Worm (Caenorhabditis elegans) whole organism, mixed stage, embryonic: ENCODE measurements around the gene ccep-135.
A peak's percentile ranks its signal among the peaks of the same experiment; 100 is the strongest.

Source experiments
- M03D4.4 ChIP-seq: sonication (generic microtip); optimal IDR thresholded peaks from 2 replicates; lab custom pipeline; 2017; ENCODE audit warnings: mild to moderate bottlenecking, missing genetic modification characterization, missing compliant biosample characterization
- bed-3 ChIP-seq: fragments of 200-800 bp; sonication (Bioruptor generic); optimal IDR thresholded peaks from 3 replicates; lab custom pipeline; 2018; ENCODE audit warnings: mild to moderate bottlenecking, missing genetic modification characterization, moderate library complexity, missing compliant biosample characterization
- blmp-1 ChIP-seq: fragments of 150-350 bp; optimal IDR thresholded peaks from 2 replicates; lab custom pipeline; 2014; ENCODE audit warnings: missing biosample characterization, missing genetic modification characterization
- ceh-39 ChIP-seq: fragments of 150-350 bp; optimal IDR thresholded peaks from 2 replicates; lab custom pipeline; 2014; ENCODE audit warnings: missing biosample characterization, missing genetic modification characterization
- ceh-43 ChIP-seq: fragments of 200-800 bp; sonication (Bioruptor generic); optimal IDR thresholded peaks from 2 replicates; lab custom pipeline; 2018; ENCODE audit warnings: mild to moderate bottlenecking, missing genetic modification characterization, moderate library complexity, missing compliant biosample characterization
- ceh-83 ChIP-seq: fragments of 200-800 bp; sonication (Bioruptor generic); optimal IDR thresholded peaks from 2 replicates; lab custom pipeline; 2018; ENCODE audit warnings: mild to moderate bottlenecking, missing genetic modification characterization, missing compliant biosample characterization
- ces-1 ChIP-seq: fragments of 150-350 bp; optimal IDR thresholded peaks from 2 replicates; lab custom pipeline; 2014; ENCODE audit warnings: missing biosample characterization, missing genetic modification reagents, missing genetic modification characterization
- cnd-1 ChIP-seq: fragments of 200-800 bp; sonication (Bioruptor generic); optimal IDR thresholded peaks from 2 replicates; lab custom pipeline; 2018; ENCODE audit warnings: mild to moderate bottlenecking, missing genetic modification characterization, missing compliant biosample characterization
- drap-1 ChIP-seq: fragments of 200-800 bp; sonication (Bioruptor generic); optimal IDR thresholded peaks from 3 replicates; lab custom pipeline; 2018; ENCODE audit warnings: mild to moderate bottlenecking, missing genetic modification characterization, missing compliant biosample characterization
- elt-1 ChIP-seq: sonication (generic microtip); optimal IDR thresholded peaks from 2 replicates; lab custom pipeline; 2017; ENCODE audit warnings: missing genetic modification characterization, mild to moderate bottlenecking, missing compliant biosample characterization, antibody characterized with exemption, moderate library complexity, borderline replicate concordance; ENCODE audit not compliant: insufficient read depth
- elt-3 ChIP-seq: fragments of 150-350 bp; optimal IDR thresholded peaks from 2 replicates; lab custom pipeline; 2014; ENCODE audit warnings: missing biosample characterization, missing genetic modification characterization
- flh-1 ChIP-seq: fragments of 200-800 bp; sonication (Bioruptor generic); optimal IDR thresholded peaks from 2 replicates; lab custom pipeline; 2018; ENCODE audit warnings: mild to moderate bottlenecking, missing genetic modification characterization, moderate library complexity, missing compliant biosample characterization
- ham-2 ChIP-seq: fragments of 200-800 bp; sonication (Bioruptor generic); optimal IDR thresholded peaks from 2 replicates; lab custom pipeline; 2018; ENCODE audit warnings: mild to moderate bottlenecking, missing genetic modification characterization, missing compliant biosample characterization
- hlh-1 ChIP-seq: fragments of 150-350 bp; optimal IDR thresholded peaks from 2 replicates; lab custom pipeline; 2014; ENCODE audit warnings: missing biosample characterization, missing genetic modification reagents, missing genetic modification characterization
- lin-13 ChIP-seq: fragments of 150-350 bp; optimal IDR thresholded peaks from 2 replicates; lab custom pipeline; 2014; ENCODE audit warnings: missing biosample characterization, missing genetic modification characterization
- lin-32 ChIP-seq: fragments of 200-800 bp; sonication (Bioruptor generic); optimal IDR thresholded peaks from 2 replicates; lab custom pipeline; 2018; ENCODE audit warnings: mild to moderate bottlenecking, missing genetic modification characterization, missing compliant biosample characterization
- lsy-2 ChIP-seq: fragments of 150-350 bp; optimal IDR thresholded peaks from 2 replicates; lab custom pipeline; 2014; ENCODE audit warnings: missing biosample characterization, missing genetic modification characterization
- mab-5 ChIP-seq: fragments of 150-350 bp; optimal IDR thresholded peaks from 2 replicates; lab custom pipeline; 2014; ENCODE audit warnings: missing biosample characterization, missing genetic modification characterization
- mep-1 ChIP-seq: fragments of 150-350 bp; optimal IDR thresholded peaks from 2 replicates; lab custom pipeline; 2017; ENCODE audit warnings: missing biosample characterization, missing genetic modification reagents, missing genetic modification characterization, inconsistent platforms
- mls-2 ChIP-seq: sonication (generic microtip); optimal IDR thresholded peaks from 2 replicates; lab custom pipeline; 2016; ENCODE audit warnings: mild to moderate bottlenecking, missing genetic modification characterization, moderate library complexity, missing compliant biosample characterization
- nhr-12 ChIP-seq: fragments of 150-350 bp; optimal IDR thresholded peaks from 2 replicates; lab custom pipeline; 2014; ENCODE audit warnings: missing biosample characterization, missing genetic modification characterization
- nhr-2 ChIP-seq: fragments of 150-350 bp; optimal IDR thresholded peaks from 2 replicates; lab custom pipeline; 2014; ENCODE audit warnings: missing biosample characterization, missing genetic modification characterization
- nhr-237 ChIP-seq: fragments of 150-350 bp; optimal IDR thresholded peaks from 2 replicates; lab custom pipeline; 2014; ENCODE audit warnings: missing biosample characterization, missing genetic modification characterization
- nhr-28 ChIP-seq: fragments of 150-350 bp; optimal IDR thresholded peaks from 2 replicates; lab custom pipeline; 2014; ENCODE audit warnings: missing biosample characterization, missing genetic modification characterization
- nhr-76 ChIP-seq: sonication (generic microtip); optimal IDR thresholded peaks from 2 replicates; lab custom pipeline; 2017; ENCODE audit warnings: missing biosample characterization, missing genetic modification characterization
- pha-4 ChIP-seq: fragments of 150-350 bp; optimal IDR thresholded peaks from 2 replicates; lab custom pipeline; 2018; ENCODE audit warnings: missing biosample characterization, missing genetic modification reagents, missing genetic modification characterization
- sem-2 ChIP-seq: fragments of 200-800 bp; sonication (Bioruptor generic); optimal IDR thresholded peaks from 2 replicates; lab custom pipeline; 2018; ENCODE audit warnings: mild to moderate bottlenecking, missing genetic modification characterization, missing compliant biosample characterization
- snpc-4 ChIP-seq: fragments of 150-350 bp; optimal IDR thresholded peaks from 2 replicates; lab custom pipeline; 2014; ENCODE audit warnings: missing biosample characterization, missing genetic modification characterization
- sptf-1 ChIP-seq: sonication (generic microtip); optimal IDR thresholded peaks from 2 replicates; lab custom pipeline; 2017; ENCODE audit warnings: mild to moderate bottlenecking, missing genetic modification characterization, moderate library complexity, missing compliant biosample characterization
- tbx-8 ChIP-seq: fragments of 200-800 bp; sonication (Bioruptor generic); optimal IDR thresholded peaks from 2 replicates; lab custom pipeline; 2018; ENCODE audit warnings: mild to moderate bottlenecking, missing genetic modification characterization, moderate library complexity, missing compliant biosample characterization
- unc-120 ChIP-seq: sonication (generic microtip); optimal IDR thresholded peaks from 2 replicates; lab custom pipeline; 2017; ENCODE audit warnings: missing genetic modification characterization, missing compliant biosample characterization; ENCODE audit not compliant: poor library complexity, severe bottlenecking
- unc-39 ChIP-seq: fragments of 150-350 bp; optimal IDR thresholded peaks from 2 replicates; lab custom pipeline; 2014; ENCODE audit warnings: missing biosample characterization, missing genetic modification characterization
- unc-62 ChIP-seq: fragments of 150-350 bp; optimal IDR thresholded peaks from 2 replicates; lab custom pipeline; 2014; ENCODE audit warnings: missing biosample characterization, missing genetic modification reagents, missing genetic modification characterization
- zip-8 ChIP-seq: fragments of 150-350 bp; optimal IDR thresholded peaks from 2 replicates; lab custom pipeline; 2014; ENCODE audit warnings: missing biosample characterization, missing genetic modification characterization
- ztf-11 ChIP-seq: fragments of 150-350 bp; optimal IDR thresholded peaks from 2 replicates; lab custom pipeline; 2014; ENCODE audit warnings: missing biosample characterization, missing genetic modification characterization

Gene ccep-135

DNA sequence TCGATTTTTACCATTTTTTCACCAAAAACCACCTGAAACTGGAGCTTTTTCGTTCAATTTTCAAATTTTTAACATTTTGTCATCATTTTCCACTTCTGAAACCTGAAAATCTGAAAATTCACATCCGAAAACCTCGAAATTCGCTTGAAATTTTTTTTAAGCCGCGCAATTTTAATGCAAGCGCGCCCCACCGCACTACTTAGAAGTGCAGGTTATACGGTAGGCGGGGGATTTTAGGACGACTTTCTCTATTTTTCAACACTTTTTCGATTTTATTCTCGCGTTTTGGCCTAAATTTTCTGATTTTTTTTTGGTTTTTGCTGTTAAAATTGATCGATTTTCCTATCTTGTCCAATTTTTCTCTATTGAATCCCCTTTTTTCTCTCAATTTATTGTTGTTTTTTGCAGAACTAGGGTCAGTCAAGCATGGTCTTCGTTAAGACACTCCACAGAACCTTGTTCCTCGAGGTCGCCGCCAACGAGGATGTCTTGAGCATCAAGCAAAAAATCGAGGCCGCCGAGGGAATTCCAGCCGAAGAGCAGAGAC is 23.7 kb upstream of the ccep-135 start, which contains the start of gene ubl-1:
Gene ubl-1, plus strand, starts transcription at position 402 of the 547 bp plus-strand sequence.
- TF ChIP-seq mab-5 (tag; lab: Kevin White, UChicago) (no peak), lin-13 (peak; percentile 59), sptf-1 (peak; percentile 56), hlh-1 (tag; lab: Kevin White, UChicago) (peak; percentile 12), elt-3 (no peak), ceh-39 (peak; percentile 47), mep-1 (tag; lab: Kevin White, UChicago) (peak; percentile 74), nhr-237 (tag; lab: Kevin White, UChicago) (peak; percentile 73), lsy-2 (tag; lab: Kevin White, UChicago) (peak; percentile 96), bed-3 (GFP tag; lab: Kevin White, UChicago) (no peak), nhr-12 (tag; lab: Kevin White, UChicago) (no peak), ceh-43 (GFP tag; lab: Kevin White, UChicago) (no peak), snpc-4 (tag; lab: Kevin White, UChicago) (no peak), zip-8 (tag; lab: Kevin White, UChicago) (peak; percentile 2), lin-32 (GFP tag; lab: Kevin White, UChicago) (no peak), ham-2 (GFP tag; lab: Kevin White, UChicago) (peak; percentile 14), unc-62 (GFP tag; lab: Kevin White, UChicago) (peak; percentile 14), tbx-8 (GFP tag; lab: Kevin White, UChicago) (no peak), mls-2 (tag; lab: Kevin White, UChicago) (no peak), nhr-28 (tag; lab: Kevin White, UChicago) (no peak), ceh-83 (GFP tag; lab: Kevin White, UChicago) (peak; percentile 53), unc-39 (no peak), drap-1 (no peak), cnd-1 (tag; lab: Kevin White, UChicago) (no peak), blmp-1 (peak; percentile 40), pha-4 (tag; lab: Kevin White, UChicago) (peak; percentile 56), sem-2 (no peak), nhr-76 (tag; lab: Kevin White, UChicago) (no peak), M03D4.4 (tag; lab: Kevin White, UChicago) (no peak), elt-1 (tag; lab: Kevin White, UChicago) (no peak), flh-1 (GFP tag; lab: Kevin White, UChicago) (no peak), nhr-2 (tag; lab: Kevin White, UChicago) (peak; percentile 44), ztf-11 (no peak), unc-120 (tag; lab: Kevin White, UChicago) (no peak), ces-1 (GFP tag; lab: Kevin White, UChicago) (peak; percentile 62)

DNA sequence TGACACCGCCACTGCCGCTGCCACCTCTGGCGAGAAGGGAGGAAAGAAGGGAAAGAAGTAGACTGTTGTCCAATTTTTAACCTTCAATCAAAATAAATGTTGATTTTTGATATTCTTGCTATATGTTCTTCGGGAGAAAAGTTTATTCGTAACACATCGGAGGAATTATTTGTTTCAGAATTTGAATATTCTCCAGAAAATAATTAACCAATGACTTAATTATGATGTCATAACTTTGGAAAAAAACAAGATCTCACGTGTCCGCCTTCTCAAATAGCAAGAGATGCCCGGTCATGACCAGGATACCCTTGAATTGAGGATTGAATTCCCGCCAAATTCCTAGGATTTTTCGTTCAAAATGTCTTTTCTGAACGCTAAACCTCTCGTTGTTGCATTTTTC is 22.6 kb upstream of the ccep-135 start:
- TF ChIP-seq ceh-39 (no peak), ztf-11 (no peak), ceh-83 (GFP tag; lab: Kevin White, UChicago) (no peak), elt-1 (tag; lab: Kevin White, UChicago) (no peak), nhr-12 (tag; lab: Kevin White, UChicago) (no peak), lin-13 (no peak), mls-2 (tag; lab: Kevin White, UChicago) (no peak), mab-5 (tag; lab: Kevin White, UChicago) (no peak), unc-39 (no peak), tbx-8 (GFP tag; lab: Kevin White, UChicago) (no peak), elt-3 (no peak), unc-62 (GFP tag; lab: Kevin White, UChicago) (no peak), nhr-76 (tag; lab: Kevin White, UChicago) (no peak), pha-4 (tag; lab: Kevin White, UChicago) (no peak), nhr-237 (tag; lab: Kevin White, UChicago) (no peak), zip-8 (tag; lab: Kevin White, UChicago) (no peak), ham-2 (GFP tag; lab: Kevin White, UChicago) (no peak), sptf-1 (no peak)

DNA sequence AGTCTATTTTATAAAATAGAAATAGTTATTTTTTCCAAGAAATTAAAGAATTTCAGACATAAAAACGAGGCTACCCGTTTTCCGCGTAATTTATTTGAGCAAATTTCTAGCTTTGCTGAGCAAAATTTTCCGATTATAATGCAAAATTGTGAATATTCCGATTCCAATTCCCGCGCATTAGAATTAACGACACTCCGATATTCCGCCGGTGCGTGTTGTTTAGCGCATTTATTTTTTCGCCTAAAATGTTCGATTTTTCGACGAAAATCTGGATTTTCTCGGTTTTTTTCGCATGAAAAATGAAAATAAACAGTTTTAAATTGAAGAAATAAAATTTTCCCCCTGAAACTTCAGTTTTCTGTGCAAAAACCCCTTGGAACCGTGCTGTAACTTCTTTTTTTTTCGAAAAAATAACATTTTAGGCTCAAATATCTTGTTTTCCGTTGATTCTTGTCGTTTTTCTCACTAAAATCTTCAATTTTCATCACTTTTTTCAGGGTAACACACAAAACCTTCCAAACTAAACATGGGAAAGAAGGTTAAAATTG is 21.6 kb upstream of the ccep-135 start, which contains the start of gene H06I04.3:
Gene H06I04.3, plus strand, starts transcription at position 498 of the 548 bp plus-strand sequence.
- TF ChIP-seq lsy-2 (tag; lab: Kevin White, UChicago) (peak; percentile 51), ces-1 (GFP tag; lab: Kevin White, UChicago) (peak; percentile 51), drap-1 (no peak), unc-120 (tag; lab: Kevin White, UChicago) (no peak), mep-1 (tag; lab: Kevin White, UChicago) (peak; percentile 3)
